Fruit fly (Drosophila melanogaster): ENCODE results near the gene CG7924.

Gene CG7924

dm6 chr3L:14239325-14239724 lies 6.1 kb downstream of the CG7924 start (continued):
- TF ChIP-seq CG3032 (tag; optimal IDR thresholded peaks at IDR 0.05) (no peak), CG34406 (GFP tag; optimal IDR thresholded peaks at IDR 0.05) (peak; percentile 42), CG11902 (GFP tag; optimal IDR thresholded peaks at IDR 0.05) (no peak), Ets96B (tag; optimal IDR thresholded peaks at IDR 0.05) (peak; percentile 51), CG10669 (GFP tag; optimal IDR thresholded peaks at IDR 0.05) (peak; percentile 48), lz (GFP tag; optimal IDR thresholded peaks at IDR 0.05) (peak; percentile 60), CG8319 (GFP tag; optimal IDR thresholded peaks at IDR 0.05) (no peak), CG6808 (GFP tag; optimal IDR thresholded peaks at IDR 0.05) (peak; percentile 32), CG3919 (GFP tag; optimal IDR thresholded peaks at IDR 0.05) (peak; percentile 66), CG15336 (GFP tag; IDR thresholded peaks at IDR 0.05) (peak; percentile 71), acj6 (GFP tag; optimal IDR thresholded peaks at IDR 0.05) (peak; percentile 53), CG6792 (GFP tag; optimal IDR thresholded peaks at IDR 0.05) (peak; percentile 33), fkh (GFP tag; optimal IDR thresholded peaks at IDR 0.05) (no peak), spab (GFP tag; optimal IDR thresholded peaks at IDR 0.05) (peak; percentile 53), Eip75B (GFP tag; optimal IDR thresholded peaks at IDR 0.05) (peak; percentile 39)

- TF ChIP-seq fd59A (GFP tag; optimal IDR thresholded peaks at IDR 0.05) = no peak
- no peak for TF ChIP-seq CG4318 (GFP tag; optimal IDR thresholded peaks at IDR 0.05)
- TF ChIP-seq CG7368 (GFP tag; optimal IDR thresholded peaks at IDR 0.05) = no peak
- TF ChIP-seq CG3032 (tag; optimal IDR thresholded peaks at IDR 0.05) = peak; percentile 56
- no peak for TF ChIP-seq CG11902 (GFP tag; optimal IDR thresholded peaks at IDR 0.05)
- peak in 1 of 2 experiments; percentile 48 for TF ChIP-seq salr (GFP tag; optimal IDR thresholded peaks at IDR 0.05)
- TF ChIP-seq CG16779 (tag; optimal IDR thresholded peaks at IDR 0.05) = no peak
- peak; percentile 36 for TF ChIP-seq CG9139 (GFP tag; optimal IDR thresholded peaks at IDR 0.05)
- peak; percentile 31 for TF ChIP-seq cyc (GFP tag; optimal IDR thresholded peaks at IDR 0.05)
- TF ChIP-seq CG1621 (tag; optimal IDR thresholded peaks at IDR 0.05) = no peak
- TF ChIP-seq Sox15 (GFP tag; optimal IDR thresholded peaks at IDR 0.05) = no peak
- peak; percentile 52 for TF ChIP-seq CG10631 (GFP tag; optimal IDR thresholded peaks at IDR 0.05)
- TF ChIP-seq Eip78C (GFP tag) = peak; percentile 90
- TF ChIP-seq CG6276 (GFP tag; optimal IDR thresholded peaks at IDR 0.05) = no peak
- TF ChIP-seq Hr39 (GFP tag; optimal IDR thresholded peaks at IDR 0.05) = peak; percentile 25
- peak; percentile 56 for TF ChIP-seq Blimp-1 (GFP tag; optimal IDR thresholded peaks at IDR 0.05)
- no peak for TF ChIP-seq Eip93F (GFP tag; optimal IDR thresholded peaks at IDR 0.05)
- TF ChIP-seq CG6792 (GFP tag; optimal IDR thresholded peaks at IDR 0.05) = peak; percentile 37
- TF ChIP-seq CG34406 (GFP tag; optimal IDR thresholded peaks at IDR 0.05) = peak; percentile 52
- TF ChIP-seq Hr38 (GFP tag; optimal IDR thresholded peaks at IDR 0.05) = no peak
- TF ChIP-seq achi (GFP tag; optimal IDR thresholded peaks at IDR 0.05) = peak; percentile 47
- peak; percentile 53 for TF ChIP-seq Smox (GFP tag; optimal IDR thresholded peaks at IDR 0.05)
- peak; percentile 50 for TF ChIP-seq CG10669 (GFP tag; optimal IDR thresholded peaks at IDR 0.05)
- peak; percentile 22 to 28 for TF ChIP-seq ss (GFP tag; optimal IDR thresholded peaks at IDR 0.05)
- peak; percentile 25 for TF ChIP-seq Sox14 (GFP tag; optimal IDR thresholded peaks at IDR 0.05)
- TF ChIP-seq OdsH (GFP tag; optimal IDR thresholded peaks at IDR 0.05) = peak; percentile 45
- peak; percentile 47; the same call in 1 of the 2 replicates for TF ChIP-seq CG15336 (GFP tag; IDR thresholded peaks at IDR 0.05)
- TF ChIP-seq Met (GFP tag; optimal IDR thresholded peaks at IDR 0.05) = peak; percentile 46
- TF ChIP-seq eg (GFP tag; IDR thresholded peaks at IDR 0.05) = 0 out of 3 replicates have a peak, but pooled peaks have one; percentile 14
- no peak for TF ChIP-seq dac (GFP tag; optimal IDR thresholded peaks at IDR 0.05)
- no peak for TF ChIP-seq Gug (GFP tag; IDR thresholded peaks at IDR 0.05)
- TF ChIP-seq lz (GFP tag; optimal IDR thresholded peaks at IDR 0.05) = peak; percentile 18
- peak; percentile 39 for TF ChIP-seq CG8632 (GFP tag; optimal IDR thresholded peaks at IDR 0.05)
- TF ChIP-seq fkh (GFP tag; optimal IDR thresholded peaks at IDR 0.05) = no peak
- peak; percentile 49 for TF ChIP-seq svp (GFP tag)
- peak; percentile 17 for TF ChIP-seq CG31627 (GFP tag; optimal IDR thresholded peaks at IDR 0.05)
- TF ChIP-seq spab (GFP tag; optimal IDR thresholded peaks at IDR 0.05) = peak; percentile 25
- peak; percentile 53 for TF ChIP-seq acj6 (GFP tag; optimal IDR thresholded peaks at IDR 0.05)
- TF ChIP-seq CG6854 (GFP tag; optimal IDR thresholded peaks at IDR 0.05) = no peak
- no peak for TF ChIP-seq net (GFP tag; optimal IDR thresholded peaks at IDR 0.05)
- peak; percentile 66; the same call in 2 of the 3 replicates for TF ChIP-seq CG8119 (GFP tag; IDR thresholded peaks at IDR 0.05)
- TF ChIP-seq CG11762 (GFP tag; optimal IDR thresholded peaks at IDR 0.05; ENCODE audit: insufficient read depth) = peak; percentile 24
- peak; percentile 61 for TF ChIP-seq esn (GFP tag; optimal IDR thresholded peaks at IDR 0.05)
- no peak for TF ChIP-seq CG11294 (GFP tag; IDR thresholded peaks at IDR 0.05)
Measured at dm6 chr3L:14241065-14241464, 7.8 kb downstream of the CG7924 start.
